Worm (Caenorhabditis elegans): ENCODE results near the gene srr-1.

DNA sequence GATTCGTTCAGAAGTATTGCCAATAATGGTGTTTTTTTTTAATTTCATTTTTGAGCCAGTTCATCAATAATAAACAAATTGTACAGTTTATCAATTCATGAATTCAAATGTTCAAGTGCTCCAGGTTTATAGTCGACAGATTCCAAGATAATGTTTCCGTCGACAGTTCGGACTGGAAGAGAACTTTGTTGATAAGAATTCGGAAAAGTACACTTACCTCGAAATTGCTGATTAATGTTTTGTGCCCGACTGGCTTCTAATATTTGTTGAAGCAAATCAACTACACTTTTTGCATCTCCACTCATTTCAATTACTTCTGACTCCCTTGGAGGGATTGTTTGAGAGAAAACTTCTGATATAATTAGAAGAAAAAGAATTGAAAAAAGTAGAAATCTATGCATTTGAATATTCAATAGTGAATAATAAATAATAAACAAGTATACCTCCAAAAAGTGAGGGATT, 4.4 kb downstream of the srr-1 start, which contains the start of gene W07G4.8:
- TF ChIP-seq ets-7 (tag; optimal IDR thresholded peaks at IDR 0.05), result no peak
- TF ChIP-seq ama-1 (optimal IDR thresholded peaks at IDR 0.05), result no peak
- no peak for TF ChIP-seq ceh-13 (GFP tag; optimal IDR thresholded peaks at IDR 0.05)
- TF ChIP-seq flt-1 (GFP tag; IDR thresholded peaks at IDR 0.05), result no peak
- no peak for TF ChIP-seq tbx-37 (GFP tag; conservative IDR thresholded peaks at IDR 0.05)
- no peak for TF ChIP-seq hmbx-1 (tag; optimal IDR thresholded peaks at IDR 0.05)
- no peak for TF ChIP-seq tbx-11 (GFP tag; IDR thresholded peaks at IDR 0.05)

Data from whole organism, early embryonic.